Worm (Caenorhabditis elegans) whole organism, L3 larva: ENCODE measurements around the gene C47A4.3.

Experiments used
- R02D3.7 ChIP-seq: fragments of 150-350 bp; optimal IDR thresholded peaks from 2 replicates; lab custom pipeline; 2014; ENCODE audit warnings: missing biosample characterization, missing genetic modification characterization
- ZK546.5 ChIP-seq: sonication (generic microtip); optimal IDR thresholded peaks from 2 replicates; lab custom pipeline; 2017; ENCODE audit warnings: missing biosample characterization, missing genetic modification characterization
- aly-2 ChIP-seq: fragments of 150-350 bp; optimal IDR thresholded peaks from 2 replicates; lab custom pipeline; 2014; ENCODE audit warnings: missing biosample characterization, missing genetic modification characterization
- ama-1 ChIP-seq: fragments of 150-350 bp; optimal IDR thresholded peaks from 2 replicates; lab custom pipeline; 2018
- ceh-16 ChIP-seq: sonication (generic microtip); optimal IDR thresholded peaks from 2 replicates; lab custom pipeline; 2017; ENCODE audit warnings: missing biosample characterization, missing genetic modification characterization
- ceh-28 ChIP-seq: fragments of 150-350 bp; optimal IDR thresholded peaks from 2 replicates; lab custom pipeline; 2014; ENCODE audit warnings: missing biosample characterization, missing genetic modification reagents, missing genetic modification characterization
- ceh-82 ChIP-seq: fragments of 150-350 bp; optimal IDR thresholded peaks from 2 replicates; lab custom pipeline; 2014; ENCODE audit warnings: missing biosample characterization, missing genetic modification characterization
- ceh-9 ChIP-seq: sonication (generic microtip); optimal IDR thresholded peaks from 2 replicates; lab custom pipeline; 2018; ENCODE audit warnings: missing biosample characterization, missing genetic modification characterization
- egl-5 ChIP-seq: fragments of 150-350 bp; optimal IDR thresholded peaks from 2 replicates; lab custom pipeline; 2017; ENCODE audit warnings: missing biosample characterization, missing genetic modification reagents, missing genetic modification characterization, inconsistent platforms
- elt-1 ChIP-seq: fragments of 150-350 bp; optimal IDR thresholded peaks from 2 replicates; lab custom pipeline; 2014; ENCODE audit warnings: missing biosample characterization, missing genetic modification characterization
- elt-2 ChIP-seq: sonication (generic microtip); optimal IDR thresholded peaks from 2 replicates; lab custom pipeline; 2016; ENCODE audit warnings: missing genetic modification reagents, mild to moderate bottlenecking, missing genetic modification characterization, missing compliant biosample characterization
- elt-3 ChIP-seq, 3 experiments: fragments of 150-350 bp in 1 of 3; sonication (generic microtip) in 2 of 3; optimal IDR thresholded peaks; 2 replicates in 2 of 3; 4 replicates in 1 of 3; lab custom pipeline; 2014 to 2017; ENCODE audit warnings: missing biosample characterization in 3 of 3, missing genetic modification characterization in 3 of 3
- eor-1 ChIP-seq, 2 experiments: fragments of 150-350 bp; optimal IDR thresholded peaks; 2 replicates each; lab custom pipeline; 2014 to 2018; ENCODE audit warnings: missing biosample characterization in 2 of 2, missing genetic modification characterization in 2 of 2
- fkh-10 ChIP-seq: sonication (generic microtip); optimal IDR thresholded peaks from 2 replicates; lab custom pipeline; 2017; ENCODE audit warnings: missing biosample characterization, missing genetic modification reagents, missing genetic modification characterization
- fkh-2 ChIP-seq: fragments of 150-350 bp; optimal IDR thresholded peaks from 2 replicates; lab custom pipeline; 2014; ENCODE audit warnings: missing biosample characterization, missing genetic modification reagents, missing genetic modification characterization
- fos-1 ChIP-seq: fragments of 150-350 bp; optimal IDR thresholded peaks from 2 replicates; lab custom pipeline; 2014; ENCODE audit warnings: missing biosample characterization, missing genetic modification characterization
- hmg-11 ChIP-seq: sonication (generic microtip); optimal IDR thresholded peaks from 2 replicates; lab custom pipeline; 2016; ENCODE audit warnings: missing genetic modification characterization, missing compliant biosample characterization
- lin-15B ChIP-seq: fragments of 150-350 bp; optimal IDR thresholded peaks from 2 replicates; lab custom pipeline; 2014; ENCODE audit warnings: missing biosample characterization, missing genetic modification characterization
- lin-39 ChIP-seq: fragments of 150-350 bp; optimal IDR thresholded peaks from 2 replicates; lab custom pipeline; 2018; ENCODE audit warnings: missing biosample characterization, missing genetic modification reagents, missing genetic modification characterization
- lsy-12 ChIP-seq: sonication (generic microtip); optimal IDR thresholded peaks from 2 replicates; lab custom pipeline; 2016; ENCODE audit warnings: mild to moderate bottlenecking, missing genetic modification characterization, missing compliant biosample characterization
- mdl-1 ChIP-seq: fragments of 150-350 bp; optimal IDR thresholded peaks from 2 replicates; lab custom pipeline; 2014; ENCODE audit warnings: missing biosample characterization, missing genetic modification characterization
- mml-1 ChIP-seq: fragments of 150-350 bp; sonication (generic microtip); optimal IDR thresholded peaks from 3 replicates; lab custom pipeline; 2014; ENCODE audit warnings: missing biosample characterization, missing genetic modification characterization
- nfya-1 ChIP-seq: sonication (generic microtip); optimal IDR thresholded peaks from 2 replicates; lab custom pipeline; 2017; ENCODE audit warnings: missing genetic modification characterization, mild to moderate bottlenecking, missing compliant biosample characterization, antibody characterized with exemption, moderate library complexity; ENCODE audit not compliant: insufficient read depth
- nhr-11 ChIP-seq: fragments of 150-350 bp; optimal IDR thresholded peaks from 2 replicates; lab custom pipeline; 2014; ENCODE audit warnings: missing biosample characterization, missing genetic modification characterization
- nhr-12 ChIP-seq: fragments of 150-350 bp; optimal IDR thresholded peaks from 2 replicates; lab custom pipeline; 2014; ENCODE audit warnings: missing biosample characterization, missing genetic modification characterization
- nhr-23 ChIP-seq: fragments of 150-350 bp; optimal IDR thresholded peaks from 2 replicates; lab custom pipeline; 2014; ENCODE audit warnings: missing biosample characterization, missing genetic modification reagents, missing genetic modification characterization
- nhr-25 ChIP-seq: sonication (generic microtip); optimal IDR thresholded peaks from 2 replicates; lab custom pipeline; 2017; ENCODE audit warnings: missing biosample characterization, missing genetic modification characterization
- nhr-28 ChIP-seq: fragments of 150-350 bp; optimal IDR thresholded peaks from 2 replicates; lab custom pipeline; 2014; ENCODE audit warnings: missing biosample characterization, missing genetic modification characterization
- nhr-43 ChIP-seq: sonication (generic microtip); optimal IDR thresholded peaks from 2 replicates; lab custom pipeline; 2016; ENCODE audit warnings: mild to moderate bottlenecking, missing genetic modification characterization, missing compliant biosample characterization; ENCODE audit not compliant: poor library complexity, severe bottlenecking
- nhr-67 ChIP-seq: fragments of 150-350 bp; optimal IDR thresholded peaks from 2 replicates; lab custom pipeline; 2014; ENCODE audit warnings: missing biosample characterization, missing genetic modification characterization
- nhr-76 ChIP-seq: fragments of 150-350 bp; sonication (generic microtip); optimal IDR thresholded peaks from 5 replicates; lab custom pipeline; 2014; ENCODE audit warnings: missing biosample characterization, missing genetic modification characterization
- nhr-77 ChIP-seq: fragments of 150-350 bp; optimal IDR thresholded peaks from 2 replicates; lab custom pipeline; 2014; ENCODE audit warnings: missing biosample characterization, missing genetic modification characterization
- pha-4 ChIP-seq: fragments of 150-350 bp; optimal IDR thresholded peaks from 2 replicates; lab custom pipeline; 2014; ENCODE audit warnings: missing biosample characterization, missing genetic modification reagents, missing genetic modification characterization
- pqm-1 ChIP-seq: fragments of 150-350 bp; optimal IDR thresholded peaks from 2 replicates; lab custom pipeline; 2017; ENCODE audit warnings: missing biosample characterization, missing genetic modification characterization, inconsistent platforms
- sea-2 ChIP-seq: fragments of 150-350 bp; sonication (generic microtip); optimal IDR thresholded peaks from 4 replicates; lab custom pipeline; 2014; ENCODE audit warnings: missing biosample characterization, missing genetic modification reagents, missing genetic modification characterization
- skn-1 ChIP-seq: fragments of 150-350 bp; optimal IDR thresholded peaks from 2 replicates; lab custom pipeline; 2014; ENCODE audit warnings: missing biosample characterization, missing genetic modification characterization
- snpc-4 ChIP-seq: fragments of 150-350 bp; optimal IDR thresholded peaks from 2 replicates; lab custom pipeline; 2014; ENCODE audit warnings: missing biosample characterization, missing genetic modification characterization
- tbx-2 ChIP-seq: sonication (generic microtip); optimal IDR thresholded peaks from 2 replicates; lab custom pipeline; 2016; ENCODE audit warnings: mild to moderate bottlenecking, missing genetic modification characterization, missing compliant biosample characterization
- unc-62 ChIP-seq: fragments of 150-350 bp; sonication (generic microtip); optimal IDR thresholded peaks from 4 replicates; lab custom pipeline; 2014; ENCODE audit warnings: missing biosample characterization, missing genetic modification reagents, missing genetic modification characterization
- zag-1 ChIP-seq: fragments of 150-350 bp; optimal IDR thresholded peaks from 2 replicates; lab custom pipeline; 2014; ENCODE audit warnings: missing biosample characterization, missing genetic modification characterization
- ztf-11 ChIP-seq: fragments of 150-350 bp; optimal IDR thresholded peaks from 2 replicates; lab custom pipeline; 2014; ENCODE audit warnings: missing biosample characterization, missing genetic modification characterization
- ztf-4 ChIP-seq: fragments of 150-350 bp; optimal IDR thresholded peaks from 2 replicates; lab custom pipeline; 2014; ENCODE audit warnings: missing biosample characterization, missing genetic modification characterization

The C47A4.3 gene

ce11 chrIV:13742244-13742643, at the start of gene C47A4.3:
C47A4.3 (minus strand) TSS chrIV:13742344.
- TF ChIP-seq nhr-76 (tag; lab: Kevin White, UChicago) (no peak), sea-2 (GFP tag; lab: Kevin White, UChicago) (no peak), mml-1 (no peak), nhr-12 (tag; lab: Kevin White, UChicago) (no peak), elt-2 (tag; lab: Kevin White, UChicago) (no peak), ama-1 (lab: Kevin White, UChicago) (no peak), ztf-11 (tag; lab: Kevin White, UChicago) (no peak), ceh-82 (no peak), lsy-12 (tag; lab: Kevin White, UChicago) (no peak), elt-3 (tag; optimal IDR thresholded peaks at IDR 0.05; lab: Kevin White, UChicago) (no peak), ztf-4 (tag; lab: Kevin White, UChicago) (no peak), nhr-43 (tag; lab: Kevin White, UChicago) (no peak), R02D3.7 (tag; lab: Kevin White, UChicago) (no peak), nhr-77 (tag; lab: Kevin White, UChicago) (no peak), ZK546.5 (tag; lab: Kevin White, UChicago) (no peak)
- TF ChIP-seq, all 47 proteins: peak for 0

- TF ChIP-seq R02D3.7 (tag; lab: Kevin White, UChicago) (peak; percentile 24), egl-5 (tag; lab: Kevin White, UChicago) (peak; percentile 86), ztf-4 (tag; lab: Kevin White, UChicago) (no peak), pqm-1 (peak; percentile 5), hmg-11 (peak; percentile 74), nhr-25 (tag; lab: Kevin White, UChicago) (peak; percentile 61), nhr-23 (peak; percentile 59), elt-1 (tag; lab: Kevin White, UChicago) (no peak), lsy-12 (tag; lab: Kevin White, UChicago) (peak; percentile 12), pha-4 (tag; lab: Kevin White, UChicago) (peak; percentile 81), ceh-82 (no peak), nhr-43 (tag; lab: Kevin White, UChicago) (no peak), unc-62 (GFP tag; lab: Kevin White, UChicago) (no peak), ceh-16 (tag; lab: Kevin White, UChicago) (no peak), nhr-28 (no peak), nfya-1 (tag; lab: Kevin White, UChicago) (peak; percentile 94), snpc-4 (tag; lab: Kevin White, UChicago) (peak; percentile 75), lin-39 (tag; lab: Kevin White, UChicago) (peak; percentile 54), ceh-28 (no peak), elt-2 (tag; lab: Kevin White, UChicago) (peak; percentile 5), lin-15B (tag; lab: Kevin White, UChicago) (peak; percentile 81), nhr-77 (tag; lab: Kevin White, UChicago) (no peak), nhr-67 (no peak), elt-3 (tag; optimal IDR thresholded peaks at IDR 0.05; lab: Kevin White, UChicago) (no peak), skn-1 (peak; percentile 11)
- TF ChIP-seq, all 47 proteins: peak for 14
Observed at ce11 chrIV:13788652-13789051, 46.5 kb upstream of the C47A4.3 start, which contains the start of the genes sas-6 and Y45F10D.7. sas-6 (minus strand) TSS chrIV:13788731. Y45F10D.7 (plus strand) TSS chrIV:13788907.

- TF ChIP-seq lin-39 (tag; lab: Kevin White, UChicago) = no peak
- TF ChIP-seq ztf-11 (tag; lab: Kevin White, UChicago) = no peak
- TF ChIP-seq ztf-4 (tag; lab: Kevin White, UChicago) = no peak
- TF ChIP-seq R02D3.7 (tag; lab: Kevin White, UChicago) = no peak
- no peak for TF ChIP-seq tbx-2 (tag; lab: Kevin White, UChicago)
- TF ChIP-seq eor-1 (tag; optimal IDR thresholded peaks at IDR 0.05; lab: Kevin White, UChicago) = no peak
- no peak for TF ChIP-seq mml-1
- no peak for TF ChIP-seq fos-1 (tag; lab: Kevin White, UChicago)
- TF ChIP-seq lin-15B (tag; lab: Kevin White, UChicago) = no peak
- TF ChIP-seq egl-5 (tag; lab: Kevin White, UChicago) = no peak
- TF ChIP-seq ceh-9 = no peak
- no peak for TF ChIP-seq aly-2 (tag; lab: Kevin White, UChicago)
- TF ChIP-seq ceh-28 = peak; percentile 32
- TF ChIP-seq ZK546.5 (tag; lab: Kevin White, UChicago) = no peak
- TF ChIP-seq nhr-25 (tag; lab: Kevin White, UChicago) = no peak
- TF ChIP-seq fkh-10 (GFP tag; lab: Kevin White, UChicago) = no peak
- no peak for TF ChIP-seq ceh-16 (tag; lab: Kevin White, UChicago)
- no peak for TF ChIP-seq nhr-23
- peak; percentile 29 for TF ChIP-seq hmg-11
- no peak for TF ChIP-seq nhr-11 (tag; lab: Kevin White, UChicago)
- TF ChIP-seq nhr-67 = no peak
- no peak for TF ChIP-seq nhr-43 (tag; lab: Kevin White, UChicago)
- TF ChIP-seq nhr-77 (tag; lab: Kevin White, UChicago) = no peak
- no peak for TF ChIP-seq zag-1 (tag; lab: Kevin White, UChicago)
- peak; percentile 35 for TF ChIP-seq elt-2 (tag; lab: Kevin White, UChicago)
- TF ChIP-seq pha-4 (tag; lab: Kevin White, UChicago) = peak; percentile 35
- TF ChIP-seq fkh-2 (tag; lab: Kevin White, UChicago) = no peak
- TF ChIP-seq sea-2 (GFP tag; lab: Kevin White, UChicago) = no peak
- no peak for TF ChIP-seq pqm-1
- TF ChIP-seq nhr-12 (tag; lab: Kevin White, UChicago) = no peak
- peak; percentile 23 for TF ChIP-seq nfya-1 (tag; lab: Kevin White, UChicago)
- no peak for TF ChIP-seq elt-1 (tag; lab: Kevin White, UChicago)
- TF ChIP-seq mdl-1 (tag; lab: Kevin White, UChicago) = no peak
Observed at ce11 chrIV:13786690-13787089, 44.5 kb upstream of the C47A4.3 start, which contains the start of gene icap-1. icap-1 (minus strand) TSS chrIV:13786961.
